Worm (Caenorhabditis elegans) whole organism, mixed stage, embryonic: ENCODE data around the gene mrps-11.

Experiments used
- blmp-1 ChIP-seq: fragments of 150-350 bp; optimal IDR thresholded peaks from 2 replicates; lab custom pipeline; 2014; ENCODE audit warnings: missing biosample characterization, missing genetic modification characterization
- ceh-39 ChIP-seq: fragments of 150-350 bp; optimal IDR thresholded peaks from 2 replicates; lab custom pipeline; 2014; ENCODE audit warnings: missing biosample characterization, missing genetic modification characterization
- ceh-83 ChIP-seq: fragments of 200-800 bp; sonication (Bioruptor generic); optimal IDR thresholded peaks from 2 replicates; lab custom pipeline; 2018; ENCODE audit warnings: mild to moderate bottlenecking, missing genetic modification characterization, missing compliant biosample characterization
- elt-1 ChIP-seq: sonication (generic microtip); optimal IDR thresholded peaks from 2 replicates; lab custom pipeline; 2017; ENCODE audit warnings: missing genetic modification characterization, mild to moderate bottlenecking, missing compliant biosample characterization, antibody characterized with exemption, moderate library complexity, borderline replicate concordance; ENCODE audit not compliant: insufficient read depth
- lsy-2 ChIP-seq: fragments of 150-350 bp; optimal IDR thresholded peaks from 2 replicates; lab custom pipeline; 2014; ENCODE audit warnings: missing biosample characterization, missing genetic modification characterization
- nhr-12 ChIP-seq: fragments of 150-350 bp; optimal IDR thresholded peaks from 2 replicates; lab custom pipeline; 2014; ENCODE audit warnings: missing biosample characterization, missing genetic modification characterization
- nhr-237 ChIP-seq: fragments of 150-350 bp; optimal IDR thresholded peaks from 2 replicates; lab custom pipeline; 2014; ENCODE audit warnings: missing biosample characterization, missing genetic modification characterization
- nhr-28 ChIP-seq: fragments of 150-350 bp; optimal IDR thresholded peaks from 2 replicates; lab custom pipeline; 2014; ENCODE audit warnings: missing biosample characterization, missing genetic modification characterization
- snpc-4 ChIP-seq: fragments of 150-350 bp; optimal IDR thresholded peaks from 2 replicates; lab custom pipeline; 2014; ENCODE audit warnings: missing biosample characterization, missing genetic modification characterization
- sptf-1 ChIP-seq: sonication (generic microtip); optimal IDR thresholded peaks from 2 replicates; lab custom pipeline; 2017; ENCODE audit warnings: mild to moderate bottlenecking, missing genetic modification characterization, moderate library complexity, missing compliant biosample characterization
- tbx-8 ChIP-seq: fragments of 200-800 bp; sonication (Bioruptor generic); optimal IDR thresholded peaks from 2 replicates; lab custom pipeline; 2018; ENCODE audit warnings: mild to moderate bottlenecking, missing genetic modification characterization, moderate library complexity, missing compliant biosample characterization
- unc-120 ChIP-seq: sonication (generic microtip); optimal IDR thresholded peaks from 2 replicates; lab custom pipeline; 2017; ENCODE audit warnings: missing genetic modification characterization, missing compliant biosample characterization; ENCODE audit not compliant: poor library complexity, severe bottlenecking
- unc-62 ChIP-seq: fragments of 150-350 bp; optimal IDR thresholded peaks from 2 replicates; lab custom pipeline; 2014; ENCODE audit warnings: missing biosample characterization, missing genetic modification reagents, missing genetic modification characterization
- ztf-11 ChIP-seq: fragments of 150-350 bp; optimal IDR thresholded peaks from 2 replicates; lab custom pipeline; 2014; ENCODE audit warnings: missing biosample characterization, missing genetic modification characterization

- no peak for TF ChIP-seq lsy-2
- TF ChIP-seq nhr-28 (tag; lab: Kevin White, UChicago): no peak
- no peak for TF ChIP-seq snpc-4 (tag; lab: Kevin White, UChicago)
- no peak for TF ChIP-seq elt-1 (tag; lab: Kevin White, UChicago)
- TF ChIP-seq sptf-1 (tag; lab: Kevin White, UChicago): no peak
- no peak for TF ChIP-seq nhr-12 (tag; lab: Kevin White, UChicago)
- no peak for TF ChIP-seq unc-62
- no peak for TF ChIP-seq tbx-8
- TF ChIP-seq unc-120: no peak
- no peak for TF ChIP-seq ceh-39 (tag; lab: Kevin White, UChicago)
- no peak for TF ChIP-seq ceh-83
- TF ChIP-seq nhr-237: no peak
- no peak for TF ChIP-seq ztf-11 (tag; lab: Kevin White, UChicago)
- TF ChIP-seq blmp-1: no peak
These were observed 26.1 kb downstream of the mrps-11 start, which contains the start of gene F28C1.3 for ce11 chrV:12468363-12468762.
